Worm (Caenorhabditis elegans): Measurements from ENCODE around the gene clec-151.

DNA sequence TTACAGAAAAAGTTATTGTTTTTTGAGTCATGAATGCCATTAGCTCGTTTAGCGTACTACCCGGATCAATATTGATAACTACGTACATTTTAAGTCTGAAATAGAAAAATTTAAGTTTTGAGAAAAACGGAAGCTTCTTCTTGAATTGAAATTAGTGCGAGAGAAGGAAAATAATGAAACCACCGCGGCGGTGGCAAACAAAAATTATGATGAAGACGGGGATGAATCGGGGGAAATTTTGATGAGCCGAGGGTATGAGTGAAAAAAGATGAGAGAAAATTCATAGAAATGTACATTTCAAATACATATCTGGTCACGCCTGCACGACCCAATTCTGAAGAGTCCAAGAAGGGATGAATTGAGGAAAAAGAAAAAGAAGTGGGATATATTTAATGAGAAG lies 37.0 kb downstream of the clec-151 start, which contains the start of gene T23F11.4:
- no peak for TF ChIP-seq fkh-10 (GFP tag; optimal IDR thresholded peaks at IDR 0.05)
- no peak for TF ChIP-seq nhr-11 (tag; optimal IDR thresholded peaks at IDR 0.05)
- no peak for TF ChIP-seq dve-1 (tag; optimal IDR thresholded peaks at IDR 0.05)
- no peak for TF ChIP-seq lin-11 (tag; optimal IDR thresholded peaks at IDR 0.05)
- TF ChIP-seq hlh-13 (GFP tag; optimal IDR thresholded peaks at IDR 0.05) = no peak
- TF ChIP-seq ceh-6 (GFP tag; optimal IDR thresholded peaks at IDR 0.05) = no peak
- TF ChIP-seq C38D4.7 (GFP tag; optimal IDR thresholded peaks at IDR 0.05) = no peak
- no peak for TF ChIP-seq unc-3 (GFP tag; conservative IDR thresholded peaks at IDR 0.05)
- no peak for TF ChIP-seq unc-3 (tag; optimal IDR thresholded peaks at IDR 0.05)
- TF ChIP-seq pha-4 (tag; optimal IDR thresholded peaks at IDR 0.05) = no peak
- no peak for TF ChIP-seq eyg-1 (tag; optimal IDR thresholded peaks at IDR 0.05)
- TF ChIP-seq npax-4 (tag; optimal IDR thresholded peaks at IDR 0.05) = no peak
